Fruit fly (Drosophila melanogaster): ENCODE measurements around the gene Unc-76.

Unc-76 gene

DNA sequence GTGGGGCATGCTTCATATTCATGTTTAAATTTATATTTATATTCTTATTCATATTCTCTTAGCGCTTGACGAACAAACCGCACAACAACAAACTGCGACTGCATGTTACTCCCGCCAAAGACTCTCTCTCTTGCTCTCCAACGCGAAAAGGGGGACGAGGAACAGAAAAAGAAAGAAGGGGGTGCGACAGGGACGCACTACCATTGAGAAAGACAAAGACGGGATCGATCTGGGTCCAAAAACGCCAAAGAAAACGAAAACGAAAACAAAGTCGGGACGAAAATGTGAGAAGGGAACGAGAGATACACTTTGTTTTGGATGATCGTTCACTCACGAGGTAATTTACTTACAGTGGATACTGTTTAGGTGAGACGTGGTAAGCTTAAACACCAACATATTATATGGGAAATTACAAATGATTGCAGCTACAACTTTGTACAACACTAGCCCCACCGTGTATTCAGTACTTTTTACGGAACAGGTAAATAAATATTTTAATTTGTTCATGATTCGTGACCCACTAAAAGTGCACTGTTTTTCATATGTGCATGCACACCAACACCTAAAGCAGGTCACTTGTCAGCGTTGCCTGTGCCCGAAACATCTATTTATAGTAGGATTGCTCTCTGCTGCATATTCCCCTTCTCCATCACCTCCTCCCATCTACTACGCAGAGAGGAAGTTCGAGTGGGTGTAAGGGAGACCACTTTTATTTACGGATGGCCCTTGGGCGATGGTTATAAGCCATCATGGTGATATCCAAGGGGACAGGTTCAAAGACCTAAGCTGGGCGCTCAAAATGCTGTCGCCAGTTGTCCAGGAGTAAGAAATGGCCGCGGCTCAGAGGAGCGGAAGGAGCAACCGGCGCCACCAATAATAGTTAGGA lies 41.5 kb downstream of the Unc-76 start (continued):
- 0 out of 2 replicates have a peak, but pooled peaks have one; percentile 38 for TF ChIP-seq CG17328 (GFP tag; IDR thresholded peaks at IDR 0.05)
- TF ChIP-seq psq (GFP tag; optimal IDR thresholded peaks at IDR 0.05): peak; percentile 37
- TF ChIP-seq CG2875 (GFP tag; optimal IDR thresholded peaks at IDR 0.05): peak; percentile 15
- peak; percentile 45 for TF ChIP-seq CG17829 (tag; optimal IDR thresholded peaks at IDR 0.05)
- peak; percentile 36 for TF ChIP-seq pnt (GFP tag; optimal IDR thresholded peaks at IDR 0.05)
- peak; percentile 92 for TF ChIP-seq Ets65A (GFP tag)
- TF ChIP-seq CG15601 (tag; optimal IDR thresholded peaks at IDR 0.05): peak; percentile 36
- peak; percentile 67 for TF ChIP-seq Drgx (GFP tag; IDR thresholded peaks at IDR 0.05)
- peak; percentile 63; the same call in 2 of the 3 replicates for TF ChIP-seq CG17361 (GFP tag; IDR thresholded peaks at IDR 0.05)
- peak; percentile 3 for TF ChIP-seq CG3407 (GFP tag; optimal IDR thresholded peaks at IDR 0.05)
- no peak for TF ChIP-seq mirr (GFP tag; optimal IDR thresholded peaks at IDR 0.05)
- peak; percentile 12 for TF ChIP-seq Meics (GFP tag; optimal IDR thresholded peaks at IDR 0.05)
- TF ChIP-seq CG2120 (GFP tag; optimal IDR thresholded peaks at IDR 0.05): peak; percentile 12
- TF ChIP-seq CG13424 (tag; optimal IDR thresholded peaks at IDR 0.05): peak; percentile 39

DNA sequence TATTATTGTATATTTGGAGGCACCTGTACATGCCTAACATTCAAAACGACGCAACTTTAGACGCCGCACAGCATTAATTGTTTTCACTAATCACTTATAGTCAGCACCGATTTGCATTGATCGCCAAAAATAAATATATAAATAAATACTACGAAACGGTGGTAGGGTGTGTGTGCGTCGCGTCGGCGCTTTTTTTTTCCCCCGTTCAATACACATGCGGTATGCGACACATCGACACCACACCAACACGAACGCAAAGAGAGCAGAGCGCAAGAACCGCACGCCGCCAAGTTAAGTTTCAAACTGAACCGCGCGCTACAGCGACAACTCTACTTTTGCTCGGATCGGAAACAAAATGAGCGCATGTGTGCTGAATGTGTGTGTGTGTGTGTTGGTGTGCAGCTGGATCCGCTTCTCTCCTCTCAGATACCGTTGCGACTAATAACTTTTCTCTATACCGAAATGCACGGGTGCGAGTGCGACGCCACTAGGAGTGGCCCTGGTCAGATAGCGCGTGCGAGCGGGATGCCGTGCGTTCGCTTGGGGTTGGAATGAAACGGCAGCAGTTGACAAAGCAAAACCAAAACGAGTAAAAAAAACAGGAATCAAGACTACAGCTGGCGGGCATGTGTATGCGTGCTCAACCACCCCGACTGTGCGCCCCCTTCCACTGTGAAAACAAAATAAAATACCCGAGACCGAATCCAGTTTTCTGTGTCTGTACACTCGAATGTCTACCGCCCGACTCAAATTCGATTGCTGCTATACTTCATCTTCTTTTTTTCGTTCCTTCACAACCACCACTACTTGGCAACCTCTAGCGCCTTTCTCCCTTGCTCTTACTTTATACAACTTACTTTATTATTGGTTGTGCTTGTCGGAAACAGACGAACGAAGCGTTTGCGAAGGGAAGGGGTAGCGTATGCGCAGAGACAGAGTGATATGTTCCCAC lies 42.9 kb downstream of the Unc-76 start, which contains the start of gene ph-d:
ph-d (minus strand) TSS at position 274 of the 952 bp plus-strand sequence.
- peak; percentile 55 to 71 for TF ChIP-seq bsh (GFP tag; optimal IDR thresholded peaks at IDR 0.05)
- peak; percentile 53 for TF ChIP-seq CG15514 (GFP tag; optimal IDR thresholded peaks at IDR 0.05)
- TF ChIP-seq MBD-R2 (GFP tag; IDR thresholded peaks at IDR 0.05): peak; percentile 18; the same call in 1 of the 2 replicates
- TF ChIP-seq Eip74EF (GFP tag; optimal IDR thresholded peaks at IDR 0.05): no peak
- TF ChIP-seq odd (GFP tag; optimal IDR thresholded peaks at IDR 0.05): peak; percentile 1
- TF ChIP-seq CG5180 (GFP tag; optimal IDR thresholded peaks at IDR 0.05): peak; percentile 45
- TF ChIP-seq grau (tag; optimal IDR thresholded peaks at IDR 0.05): peak; percentile 42
- peak; percentile 95 for TF ChIP-seq abd-A (tag; optimal IDR thresholded peaks at IDR 0.05)
- TF ChIP-seq chn (GFP tag; optimal IDR thresholded peaks at IDR 0.05): no peak
- no peak for TF ChIP-seq emc (GFP tag; optimal IDR thresholded peaks at IDR 0.05)
- TF ChIP-seq Lpt (GFP tag; optimal IDR thresholded peaks at IDR 0.05): peak; percentile 87
- TF ChIP-seq D19B (GFP tag; optimal IDR thresholded peaks at IDR 0.05): peak; percentile 28
- TF ChIP-seq Atf-2 (GFP tag; optimal IDR thresholded peaks at IDR 0.05): no peak
- peak; percentile 20 for TF ChIP-seq CG12155 (GFP tag; optimal IDR thresholded peaks at IDR 0.05)
- peak; percentile 35 for TF ChIP-seq CG4424 (GFP tag; optimal IDR thresholded peaks at IDR 0.05)
- no peak for TF ChIP-seq CG17912 (GFP tag; optimal IDR thresholded peaks at IDR 0.05)
- TF ChIP-seq fd3F (GFP tag; optimal IDR thresholded peaks at IDR 0.05): no peak
- no peak for TF ChIP-seq Hr39 (optimal IDR thresholded peaks at IDR 0.05)
- TF ChIP-seq HLH3B (GFP tag; IDR thresholded peaks at IDR 0.05): peak; percentile 42; the same call in 1 of the 2 replicates
- peak; percentile 69; the same call in 1 of the 2 replicates for TF ChIP-seq aop (GFP tag; IDR thresholded peaks at IDR 0.05)
- TF ChIP-seq B-H2 (GFP tag; optimal IDR thresholded peaks at IDR 0.05): peak; percentile 27
- peak; percentile 50 for TF ChIP-seq fd96Cb (tag; optimal IDR thresholded peaks at IDR 0.05)
- peak in 1 of 2 experiments; percentile 35 for TF ChIP-seq chif (GFP tag; optimal IDR thresholded peaks at IDR 0.05)
- peak; percentile 18 for TF ChIP-seq tap (tag; optimal IDR thresholded peaks at IDR 0.05)
- peak; percentile 9 for TF ChIP-seq Myb (GFP tag; optimal IDR thresholded peaks at IDR 0.05)
- TF ChIP-seq Bgb (GFP tag; IDR thresholded peaks at IDR 0.05; ENCODE audit: partially characterized antibody): peak; percentile 46; the same call in 1 of the 2 replicates
- peak; percentile 59 for TF ChIP-seq Ptx1 (GFP tag; IDR thresholded peaks at IDR 0.05)
- no peak for TF ChIP-seq CG7786 (GFP tag; optimal IDR thresholded peaks at IDR 0.05)
- TF ChIP-seq Lim3 (GFP tag; IDR thresholded peaks at IDR 0.05): no peak
- TF ChIP-seq CG10462 (GFP tag; optimal IDR thresholded peaks at IDR 0.05): peak; percentile 98
- TF ChIP-seq bab2 (GFP tag; optimal IDR thresholded peaks at IDR 0.05): peak; percentile 7
- TF ChIP-seq nau (GFP tag; optimal IDR thresholded peaks at IDR 0.05): peak; percentile 47
